Worm (Caenorhabditis elegans): Measurements from ENCODE around the gene tiar-2.

DNA sequence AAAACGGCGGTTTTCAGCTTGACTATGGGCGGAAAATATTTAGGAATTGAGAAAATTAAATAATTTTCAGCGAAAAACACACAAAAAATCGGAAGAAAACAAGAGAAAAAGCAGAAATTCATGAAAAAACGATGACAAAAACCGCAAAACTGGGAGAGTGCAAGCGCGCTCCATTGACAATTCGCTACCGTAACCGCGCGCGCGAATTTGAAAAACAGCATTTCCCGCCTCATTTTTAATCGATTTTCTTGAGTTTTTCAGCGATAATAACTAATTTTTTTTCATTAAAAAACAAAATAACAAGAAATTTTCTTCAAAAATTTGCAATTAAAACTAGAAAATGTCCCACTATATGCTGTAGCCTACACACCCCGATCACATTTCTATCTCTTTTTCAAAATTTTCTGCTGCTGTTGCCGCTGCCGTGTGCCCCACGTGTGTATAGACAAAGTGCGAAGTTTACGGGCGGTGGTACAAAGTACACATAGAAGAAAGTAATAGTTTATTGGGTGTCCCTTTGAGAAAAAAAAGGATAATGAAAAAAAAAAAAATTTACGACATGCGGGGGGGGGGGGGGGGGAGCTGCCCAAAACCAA is 31.5 kb downstream of the tiar-2 start:
- TF ChIP-seq sea-1 (GFP tag; conservative IDR thresholded peaks at IDR 0.05) (no peak), hmbx-1 (tag; optimal IDR thresholded peaks at IDR 0.05) (no peak), F13C5.2 (tag; optimal IDR thresholded peaks at IDR 0.05) (no peak), ama-1 (optimal IDR thresholded peaks at IDR 0.05) (no peak), ceh-13 (GFP tag; optimal IDR thresholded peaks at IDR 0.05) (no peak), flt-1 (GFP tag; IDR thresholded peaks at IDR 0.05) (no peak), aly-1 (tag; optimal IDR thresholded peaks at IDR 0.05) (no peak), tra-4 (tag; optimal IDR thresholded peaks at IDR 0.05) (no peak), hnd-1 (tag; optimal IDR thresholded peaks at IDR 0.05) (no peak), tbx-11 (GFP tag; IDR thresholded peaks at IDR 0.05) (no peak)

All from whole organism, early embryonic.